Worm (Caenorhabditis elegans) whole organism, young adult: ENCODE data around the gene C49C3.4.
A peak's percentile ranks its signal among the peaks of the same experiment; 100 is the strongest.

Source experiments
- hsf-1 ChIP-seq: fragments of 200-800 bp; sonication (Bioruptor generic); IDR thresholded peaks from 2 replicates; pipeline ENCODE4 v1.3.6; 2022; ENCODE audit warnings: missing genetic modification reagents, missing genetic modification characterization, missing compliant biosample characterization
- lin-35 ChIP-seq, 3 experiments: fragments of 150-350 bp in 2 of 3; sonication (generic microtip) in 1 of 3; optimal IDR thresholded peaks; 2 replicates each; lab custom pipeline; 2014 to 2018; ENCODE audit warnings: missing biosample characterization in 3 of 3, missing genetic modification characterization in 3 of 3, missing genetic modification reagents in 3 of 3
- mel-28 ChIP-seq: sonication (generic microtip); optimal IDR thresholded peaks from 2 replicates; lab custom pipeline; 2016; ENCODE audit warnings: borderline replicate concordance, mild to moderate bottlenecking, missing genetic modification characterization, missing compliant biosample characterization
- nfya-1 ChIP-seq: sonication (generic microtip); optimal IDR thresholded peaks from 2 replicates; lab custom pipeline; 2017; ENCODE audit warnings: antibody characterized with exemption, missing compliant biosample characterization, missing genetic modification characterization, borderline replicate concordance; ENCODE audit not compliant: insufficient read depth

ce11 chrIV:17278363-17278762 lies 42.2 kb upstream of the C49C3.4 start:
- TF ChIP-seq nfya-1 (tag; lab: Kevin White, UChicago): no peak
- peak; percentile 100 for TF ChIP-seq hsf-1 (GFP tag; lab: Robert Waterston, UW)
- TF ChIP-seq mel-28 (tag; lab: Kevin White, UChicago): peak; percentile 82
- TF ChIP-seq lin-35 (GFP tag; optimal IDR thresholded peaks at IDR 0.05; lab: Kevin White, UChicago): peak in 2 of 3 experiments; percentile 85 to 89
